Fruit fly (Drosophila melanogaster) whole organism, embryonic: ENCODE results near the gene prd.

Experiments
- CG11398 ChIP-seq: fragments of 200-800 bp; sonication (Bioruptor generic); optimal IDR thresholded peaks from 2 replicates; lab custom pipeline; 2016; ENCODE audit warnings: missing biosample characterization, missing genetic modification characterization
- CG11696 ChIP-seq: fragments of 200-800 bp; sonication (Bioruptor generic); IDR thresholded peaks from 2 replicates; pipeline ENCODE4 v1.3.6; 2022; ENCODE audit warnings: missing biosample characterization, missing genetic modification characterization
- CG12391 ChIP-seq: fragments of 200-800 bp; sonication (Bioruptor generic); optimal IDR thresholded peaks from 3 replicates; lab custom pipeline; 2018; ENCODE audit warnings: missing biosample characterization, mild to moderate bottlenecking, missing genetic modification characterization, moderate library complexity
- CG12659 ChIP-seq: fragments of 200-800 bp; sonication (Bioruptor generic); optimal IDR thresholded peaks from 3 replicates; lab custom pipeline; 2017; ENCODE audit warnings: mild to moderate bottlenecking, missing biosample characterization, missing genetic modification reagents, missing genetic modification characterization
- CG13123 ChIP-seq: fragments of 200-800 bp; sonication (Bioruptor generic); optimal IDR thresholded peaks from 2 replicates; lab custom pipeline; 2016; ENCODE audit warnings: missing biosample characterization, missing genetic modification characterization
- CG14014 ChIP-seq: fragments of 200-800 bp; sonication (Bioruptor generic); IDR thresholded peaks from 2 replicates; pipeline ENCODE4 v1.3.6; 2022; ENCODE audit warnings: missing biosample characterization, missing genetic modification characterization
- CG15269 ChIP-seq: fragments of 200-800 bp; sonication (Bioruptor generic); optimal IDR thresholded peaks from 2 replicates; lab custom pipeline; 2018; ENCODE audit warnings: missing biosample characterization, mild to moderate bottlenecking, missing genetic modification characterization, moderate library complexity
- CG1529 ChIP-seq: fragments of 200-800 bp; sonication (Bioruptor generic); optimal IDR thresholded peaks from 3 replicates; lab custom pipeline; 2018; ENCODE audit warnings: missing biosample characterization, missing genetic modification characterization
- CG1603 ChIP-seq: fragments of 200-800 bp; sonication (Bioruptor generic); optimal IDR thresholded peaks from 2 replicates; lab custom pipeline; 2019; ENCODE audit warnings: missing biosample characterization, mild to moderate bottlenecking, missing genetic modification characterization, moderate library complexity
- CG18619 ChIP-seq: fragments of 200-800 bp; sonication (Bioruptor generic); optimal IDR thresholded peaks from 3 replicates; lab custom pipeline; 2017; ENCODE audit warnings: missing biosample characterization, mild to moderate bottlenecking, missing genetic modification characterization
- CG3163 ChIP-seq: fragments of 200-800 bp; sonication (Bioruptor generic); optimal IDR thresholded peaks from 3 replicates; lab custom pipeline; 2016; ENCODE audit warnings: missing biosample characterization, missing genetic modification characterization
- CG3281 ChIP-seq: fragments of 200-800 bp; sonication (Bioruptor generic); optimal IDR thresholded peaks from 3 replicates; lab custom pipeline; 2017; ENCODE audit warnings: missing biosample characterization, mild to moderate bottlenecking, missing genetic modification characterization
- CG4707 ChIP-seq: fragments of 200-800 bp; sonication (Bioruptor generic); optimal IDR thresholded peaks from 2 replicates; lab custom pipeline; 2018; ENCODE audit warnings: missing biosample characterization, mild to moderate bottlenecking, missing genetic modification characterization, moderate library complexity
- CG6272 ChIP-seq: fragments of 200-800 bp; sonication (Bioruptor generic); IDR thresholded peaks from 2 replicates; pipeline ENCODE4 v1.3.6; 2022; ENCODE audit warnings: missing biosample characterization, missing genetic modification characterization
- CG7372 ChIP-seq: fragments of 200-800 bp; sonication (Bioruptor generic); IDR thresholded peaks from 2 replicates; pipeline ENCODE4 v1.3.6; 2022; ENCODE audit warnings: missing biosample characterization, missing genetic modification characterization
- CG7839 ChIP-seq: fragments of 200-800 bp; sonication (Bioruptor generic); optimal IDR thresholded peaks from 3 replicates; lab custom pipeline; 2018; ENCODE audit warnings: missing biosample characterization, mild to moderate bottlenecking, missing genetic modification characterization, moderate library complexity
- CG8359 ChIP-seq: fragments of 200-800 bp; sonication (Bioruptor generic); optimal IDR thresholded peaks from 2 replicates; lab custom pipeline; 2017; ENCODE audit warnings: missing biosample characterization, mild to moderate bottlenecking, missing genetic modification characterization, borderline replicate concordance
- CG8924 ChIP-seq: fragments of 200-800 bp; optimal IDR thresholded peaks from 3 replicates; lab custom pipeline; 2019; ENCODE audit warnings: missing biosample characterization, mild to moderate bottlenecking, missing genetic modification characterization, moderate library complexity
- Dfd ChIP-seq, 2 experiments: fragments of >200 bp; optimal IDR thresholded peaks; 2 replicates each; lab custom pipeline; 2017; ENCODE audit warnings: missing biosample characterization in 2 of 2, missing genetic modification characterization in 2 of 2
- HLH3B ChIP-seq: fragments of 200-800 bp; sonication (Bioruptor generic); IDR thresholded peaks from 2 replicates; pipeline ENCODE4 v1.3.6; 2022; ENCODE audit warnings: missing biosample characterization, missing genetic modification characterization
- HmgZ ChIP-seq: fragments of 200-800 bp; sonication (Bioruptor generic); optimal IDR thresholded peaks from 2 replicates; lab custom pipeline; 2018; ENCODE audit warnings: missing biosample characterization, mild to moderate bottlenecking, missing genetic modification characterization
- Nf-YA ChIP-seq: fragments of 200-800 bp; sonication (Bioruptor generic); IDR thresholded peaks from 2 replicates; pipeline ENCODE4 v1.3.6; 2022; ENCODE audit warnings: missing biosample characterization, missing genetic modification characterization
- NfI ChIP-seq: fragments of 200-800 bp; sonication (Bioruptor generic); optimal IDR thresholded peaks from 3 replicates; lab custom pipeline; 2018; ENCODE audit warnings: missing biosample characterization, mild to moderate bottlenecking, missing genetic modification characterization, moderate library complexity
- Six4 ChIP-seq: fragments of 200-800 bp; sonication (Bioruptor generic); optimal IDR thresholded peaks from 2 replicates; lab custom pipeline; 2016; ENCODE audit warnings: missing biosample characterization, missing genetic modification characterization
- Sry-β ChIP-seq: fragments of 200-800 bp; sonication (Bioruptor generic); optimal IDR thresholded peaks from 2 replicates; lab custom pipeline; 2018; ENCODE audit warnings: missing biosample characterization, mild to moderate bottlenecking, missing genetic modification characterization, moderate library complexity
- Sry-δ ChIP-seq: fragments of 200-800 bp; sonication (Bioruptor generic); optimal IDR thresholded peaks from 2 replicates; lab custom pipeline; 2016; ENCODE audit warnings: missing biosample characterization, missing genetic modification characterization
- Stat92E ChIP-seq, 3 experiments: fragments of >200 bp in 2 of 3; fragments of 200-800 bp in 1 of 3; sonication (Bioruptor generic) in 1 of 3; optimal IDR thresholded peaks; 2 replicates each; lab custom pipeline; 2017 to 2019; ENCODE audit warnings: missing biosample characterization in 3 of 3, missing genetic modification characterization in 3 of 3, mild to moderate bottlenecking in 1 of 3, moderate library complexity in 1 of 3
- Taf1 ChIP-seq: fragments of 200-800 bp; sonication (Bioruptor generic); IDR thresholded peaks from 2 replicates; pipeline ENCODE4 v1.3.6; 2022; ENCODE audit warnings: missing biosample characterization, missing genetic modification characterization
- al ChIP-seq: fragments of 200-800 bp; sonication (Bioruptor generic); IDR thresholded peaks from 2 replicates; pipeline ENCODE4 v1.3.6; 2022; ENCODE audit warnings: missing biosample characterization, missing genetic modification characterization
- bbx ChIP-seq: fragments of 200-800 bp; sonication (Bioruptor generic); IDR thresholded peaks from 2 replicates; pipeline ENCODE4 v1.3.6; 2022; ENCODE audit warnings: missing biosample characterization, missing genetic modification characterization; ENCODE audit not compliant: partially characterized antibody
- cato ChIP-seq: fragments of 200-800 bp; sonication (Bioruptor generic); optimal IDR thresholded peaks from 2 replicates; lab custom pipeline; 2016; ENCODE audit warnings: missing biosample characterization, missing genetic modification characterization, borderline replicate concordance
- cg ChIP-seq: fragments of 200-800 bp; sonication (Bioruptor generic); optimal IDR thresholded peaks from 3 replicates; lab custom pipeline; 2019; ENCODE audit warnings: missing biosample characterization, mild to moderate bottlenecking, missing genetic modification characterization, moderate library complexity
- crc ChIP-seq: fragments of 200-800 bp; sonication (Bioruptor generic); optimal IDR thresholded peaks from 2 replicates; lab custom pipeline; 2016; ENCODE audit warnings: missing biosample characterization, missing genetic modification characterization
- dmrt11E ChIP-seq: fragments of 200-800 bp; sonication (Bioruptor generic); optimal IDR thresholded peaks from 3 replicates; lab custom pipeline; 2018; ENCODE audit warnings: missing biosample characterization, mild to moderate bottlenecking, missing genetic modification characterization, moderate library complexity
- dysf ChIP-seq: fragments of 200-800 bp; sonication (Bioruptor generic); IDR thresholded peaks from 3 replicates; pipeline ENCODE4 v1.3.6; 2022; ENCODE audit warnings: missing biosample characterization, missing genetic modification characterization
- ems ChIP-seq: fragments of 200-800 bp; sonication (Bioruptor generic); optimal IDR thresholded peaks from 3 replicates; lab custom pipeline; 2016; ENCODE audit warnings: missing biosample characterization, missing genetic modification characterization
- eyg ChIP-seq: fragments of 200-800 bp; sonication (Bioruptor generic); optimal IDR thresholded peaks from 3 replicates; lab custom pipeline; 2016; ENCODE audit warnings: missing biosample characterization, missing genetic modification characterization
- gfzf ChIP-seq: fragments of 200-800 bp; sonication (Bioruptor generic); optimal IDR thresholded peaks from 2 replicates; lab custom pipeline; 2016; ENCODE audit warnings: missing biosample characterization, mild to moderate bottlenecking, missing genetic modification characterization, moderate library complexity
- gsb-n ChIP-seq: fragments of 200-800 bp; sonication (Bioruptor generic); optimal IDR thresholded peaks from 3 replicates; lab custom pipeline; 2018; ENCODE audit warnings: missing biosample characterization, mild to moderate bottlenecking, missing genetic modification characterization
- hb ChIP-seq: fragments of 200-800 bp; sonication (Bioruptor generic); IDR thresholded peaks from 3 replicates; pipeline ENCODE4 v1.3.6; 2022; ENCODE audit warnings: missing biosample characterization, missing genetic modification characterization; ENCODE audit not compliant: partially characterized antibody
- kay ChIP-seq: fragments of 200-800 bp; sonication (Bioruptor generic); optimal IDR thresholded peaks from 2 replicates; lab custom pipeline; 2016; ENCODE audit warnings: missing biosample characterization, missing genetic modification characterization
- klu ChIP-seq: fragments of 200-800 bp; sonication (Bioruptor generic); IDR thresholded peaks from 2 replicates; pipeline ENCODE4 v1.3.6; 2022; ENCODE audit warnings: missing biosample characterization, missing genetic modification characterization
- kni ChIP-seq: fragments of 200-800 bp; sonication (Bioruptor generic); optimal IDR thresholded peaks from 3 replicates; lab custom pipeline; 2017; ENCODE audit warnings: mild to moderate bottlenecking, missing biosample characterization, missing genetic modification reagents, missing genetic modification characterization
- lilli ChIP-seq: fragments of 200-800 bp; sonication (Bioruptor generic); optimal IDR thresholded peaks from 3 replicates; lab custom pipeline; 2016; ENCODE audit warnings: missing biosample characterization, missing genetic modification characterization
- mld ChIP-seq: fragments of 200-800 bp; sonication (Bioruptor generic); IDR thresholded peaks from 3 replicates; pipeline ENCODE4 v1.3.6; 2022; ENCODE audit warnings: missing biosample characterization, missing genetic modification characterization; ENCODE audit not compliant: partially characterized antibody
- nerfin-1 ChIP-seq: fragments of 200-800 bp; sonication (Bioruptor generic); optimal IDR thresholded peaks from 3 replicates; lab custom pipeline; 2019; ENCODE audit warnings: missing biosample characterization, mild to moderate bottlenecking, missing genetic modification characterization, moderate library complexity
- pzg ChIP-seq: fragments of 200-800 bp; sonication (Bioruptor generic); optimal IDR thresholded peaks from 3 replicates; lab custom pipeline; 2018; ENCODE audit warnings: missing biosample characterization, mild to moderate bottlenecking, missing genetic modification characterization, moderate library complexity
- run ChIP-seq: fragments of 200-800 bp; sonication (Bioruptor generic); optimal IDR thresholded peaks from 3 replicates; lab custom pipeline; 2018; ENCODE audit warnings: missing biosample characterization, mild to moderate bottlenecking, missing genetic modification characterization
- sob ChIP-seq: fragments of 200-800 bp; sonication (Bioruptor generic); IDR thresholded peaks from 2 replicates; pipeline ENCODE4 v1.3.6; 2022; ENCODE audit warnings: missing biosample characterization, missing genetic modification characterization
- ssp ChIP-seq: fragments of 200-800 bp; sonication (Bioruptor generic); IDR thresholded peaks from 2 replicates; pipeline ENCODE4 v1.3.6; 2022; ENCODE audit warnings: missing biosample characterization, missing genetic modification characterization
- tio ChIP-seq: fragments of 200-800 bp; sonication (Bioruptor generic); optimal IDR thresholded peaks from 2 replicates; lab custom pipeline; 2017; ENCODE audit warnings: missing biosample characterization, missing genetic modification characterization, inconsistent platforms

The prd gene

dm6 chr2L:12096396-12096813 lies 10.8 kb upstream of the prd start, which contains the start of the genes CG6712 and Mt2:
Gene CG6712 (minus strand): TSS chr2L:12096511.
Gene Mt2 (plus strand): TSS chr2L:12096525.
- TF ChIP-seq Six4 (no peak), cg (GFP tag; lab: Kevin White, UChicago) (no peak), ems (peak; percentile 20), CG7839 (tag; lab: Kevin White, UChicago) (no peak), klu (GFP tag; lab: Robert Waterston, UW) (no peak), CG1603 (tag; lab: Kevin White, UChicago) (peak; percentile 26), Stat92E (GFP tag; optimal IDR thresholded peaks at IDR 0.05; lab: Kevin White, UChicago) (no peak), ssp (GFP tag; lab: Robert Waterston, UW) (no peak), mld (GFP tag; lab: Robert Waterston, UW) (no peak), CG7372 (GFP tag; lab: Robert Waterston, UW) (no peak), Dfd (GFP tag; optimal IDR thresholded peaks at IDR 0.05; lab: Kevin White, UChicago) (no peak), hb (GFP tag; lab: Robert Waterston, UW) (no peak), kni (GFP tag; lab: Kevin White, UChicago) (no peak), tio (GFP tag; lab: Kevin White, UChicago) (no peak), HLH3B (GFP tag; lab: Robert Waterston, UW) (no peak), Nf-YA (GFP tag; lab: Robert Waterston, UW) (no peak), kay (GFP tag; lab: Kevin White, UChicago) (no peak), CG8924 (tag; lab: Kevin White, UChicago) (no peak), al (GFP tag; lab: Robert Waterston, UW) (no peak), Sry-β (no peak), gsb-n (tag; lab: Kevin White, UChicago) (peak; percentile 37), CG18619 (no peak), eyg (GFP tag; lab: Kevin White, UChicago) (no peak), CG11398 (no peak), CG13123 (no peak), Sry-δ (GFP tag; lab: Kevin White, UChicago) (no peak), NfI (peak; percentile 17), crc (GFP tag; lab: Kevin White, UChicago) (no peak), dysf (0 out of 3 replicates have a peak, but pooled peaks have one; percentile 7), CG6272 (no peak), CG15269 (tag; lab: Kevin White, UChicago) (no peak), run (no peak), sob (GFP tag; lab: Robert Waterston, UW) (peak; percentile 36; the same call in 1 of the 2 replicates), gfzf (peak; percentile 11), nerfin-1 (no peak), CG4707 (no peak), CG11696 (GFP tag; lab: Robert Waterston, UW) (no peak), CG12659 (GFP tag; lab: Kevin White, UChicago) (peak; percentile 42), pzg (GFP tag; lab: Kevin White, UChicago) (peak; percentile 63), Taf1 (GFP tag; lab: Robert Waterston, UW) (no peak), CG12391 (tag; lab: Kevin White, UChicago) (no peak), CG14014 (GFP tag; lab: Robert Waterston, UW) (no peak), CG3281 (GFP tag; lab: Kevin White, UChicago) (no peak), cato (GFP tag; lab: Kevin White, UChicago) (no peak), lilli (GFP tag; lab: Kevin White, UChicago) (peak; percentile 20), dmrt11E (tag; lab: Kevin White, UChicago) (no peak), HmgZ (tag; lab: Kevin White, UChicago) (no peak), CG3163 (GFP tag; lab: Kevin White, UChicago) (no peak), bbx (GFP tag; lab: Robert Waterston, UW) (no peak), CG8359 (GFP tag; lab: Kevin White, UChicago) (no peak), CG1529 (GFP tag; lab: Kevin White, UChicago) (no peak)
